Worm (Caenorhabditis elegans): ENCODE measurements around the gene F32H5.4.

F32H5.4 gene

ce11 chrV:13380178-13380577 is 19.8 kb downstream of the F32H5.4 start, which contains the start of gene ifbp-1:
Gene ifbp-1 (minus strand): TSS chrV:13380262.
- no peak for TF ChIP-seq nhr-12 (tag; optimal IDR thresholded peaks at IDR 0.05)
- no peak for TF ChIP-seq ceh-28 (tag; optimal IDR thresholded peaks at IDR 0.05)
- TF ChIP-seq nhr-28 (tag; optimal IDR thresholded peaks at IDR 0.05): no peak
- peak; percentile 96 for TF ChIP-seq nhr-25 (tag; optimal IDR thresholded peaks at IDR 0.05)
- TF ChIP-seq elt-3 (tag; optimal IDR thresholded peaks at IDR 0.05): peak in 1 of 3 experiments; percentile 67
- no peak for TF ChIP-seq pqm-1 (tag; optimal IDR thresholded peaks at IDR 0.05)
- peak; percentile 27 for TF ChIP-seq lsy-12 (tag; optimal IDR thresholded peaks at IDR 0.05)
- no peak for TF ChIP-seq nhr-77 (tag; optimal IDR thresholded peaks at IDR 0.05)
- peak; percentile 17 for TF ChIP-seq R02D3.7 (tag; optimal IDR thresholded peaks at IDR 0.05)
- TF ChIP-seq elt-1 (tag; optimal IDR thresholded peaks at IDR 0.05): peak; percentile 54
- no peak for TF ChIP-seq aly-2 (tag; optimal IDR thresholded peaks at IDR 0.05)
- no peak for TF ChIP-seq nfya-1 (tag; optimal IDR thresholded peaks at IDR 0.05; ENCODE audit: insufficient read depth)
- TF ChIP-seq lin-15B (tag; optimal IDR thresholded peaks at IDR 0.05): no peak
- peak; percentile 65 for TF ChIP-seq nhr-43 (tag; optimal IDR thresholded peaks at IDR 0.05; ENCODE audit: poor library complexity, severe bottlenecking)
- no peak for TF ChIP-seq eor-1 (tag; optimal IDR thresholded peaks at IDR 0.05)
- TF ChIP-seq fkh-2 (tag; optimal IDR thresholded peaks at IDR 0.05): no peak
- no peak for TF ChIP-seq sea-2 (GFP tag; optimal IDR thresholded peaks at IDR 0.05)
- TF ChIP-seq ceh-16 (tag; optimal IDR thresholded peaks at IDR 0.05): peak; percentile 36
- TF ChIP-seq skn-1 (tag; optimal IDR thresholded peaks at IDR 0.05): no peak
- peak; percentile 16 for TF ChIP-seq tbx-2 (tag; optimal IDR thresholded peaks at IDR 0.05)
- TF ChIP-seq ceh-82 (tag; optimal IDR thresholded peaks at IDR 0.05): no peak
- no peak for TF ChIP-seq ztf-11 (tag; optimal IDR thresholded peaks at IDR 0.05)
- TF ChIP-seq lin-39 (tag; optimal IDR thresholded peaks at IDR 0.05): no peak
- TF ChIP-seq nhr-11 (tag; optimal IDR thresholded peaks at IDR 0.05): no peak
- no peak for TF ChIP-seq ama-1 (optimal IDR thresholded peaks at IDR 0.05)
- TF ChIP-seq mdl-1 (tag; optimal IDR thresholded peaks at IDR 0.05): peak; percentile 26
- TF ChIP-seq nhr-23 (tag; optimal IDR thresholded peaks at IDR 0.05): peak; percentile 88
- no peak for TF ChIP-seq nhr-67 (tag; optimal IDR thresholded peaks at IDR 0.05)
- TF ChIP-seq fkh-10 (GFP tag; optimal IDR thresholded peaks at IDR 0.05): no peak
- no peak for TF ChIP-seq egl-27 (tag; optimal IDR thresholded peaks at IDR 0.05)
- TF ChIP-seq fos-1 (tag; optimal IDR thresholded peaks at IDR 0.05): no peak
- no peak for TF ChIP-seq unc-62 (GFP tag; optimal IDR thresholded peaks at IDR 0.05)
- no peak for TF ChIP-seq zag-1 (tag; optimal IDR thresholded peaks at IDR 0.05)
- TF ChIP-seq jun-1 (tag; optimal IDR thresholded peaks at IDR 0.05): peak; percentile 0
- TF ChIP-seq ztf-4 (tag; optimal IDR thresholded peaks at IDR 0.05): no peak

ce11 chrV:13380980-13381379 is 20.6 kb downstream of the F32H5.4 start, which contains the start of gene cpz-2:
Gene cpz-2 (plus strand): TSS chrV:13381189.
- TF ChIP-seq elt-2 (tag; optimal IDR thresholded peaks at IDR 0.05) (peak; percentile 85), ceh-82 (tag; optimal IDR thresholded peaks at IDR 0.05) (no peak), pha-4 (tag; optimal IDR thresholded peaks at IDR 0.05) (no peak), nhr-12 (tag; optimal IDR thresholded peaks at IDR 0.05) (no peak), pqm-1 (tag; optimal IDR thresholded peaks at IDR 0.05) (peak; percentile 44), egl-27 (tag; optimal IDR thresholded peaks at IDR 0.05) (no peak)

- TF ChIP-seq nhr-11 (tag; optimal IDR thresholded peaks at IDR 0.05) (no peak), ceh-9 (tag; optimal IDR thresholded peaks at IDR 0.05) (no peak), R02D3.7 (tag; optimal IDR thresholded peaks at IDR 0.05) (no peak), sea-2 (GFP tag; optimal IDR thresholded peaks at IDR 0.05) (no peak), egl-27 (tag; optimal IDR thresholded peaks at IDR 0.05) (no peak)
Observed at ce11 chrV:13385798-13386197, 25.4 kb downstream of the F32H5.4 start, which contains the start of gene gcy-34. Gene gcy-34 (minus strand): TSS chrV:13385898.

ce11 chrV:13387472-13387871 is 27.1 kb downstream of the F32H5.4 start:
- TF ChIP-seq hmg-11 (tag; optimal IDR thresholded peaks at IDR 0.05) (no peak), eor-1 (tag; optimal IDR thresholded peaks at IDR 0.05) (no peak), nfya-1 (tag; optimal IDR thresholded peaks at IDR 0.05; ENCODE audit: insufficient read depth) (no peak), lin-39 (tag; optimal IDR thresholded peaks at IDR 0.05) (no peak), elt-1 (tag; optimal IDR thresholded peaks at IDR 0.05) (no peak), aly-2 (tag; optimal IDR thresholded peaks at IDR 0.05) (no peak), snpc-4 (tag; optimal IDR thresholded peaks at IDR 0.05) (no peak), ama-1 (optimal IDR thresholded peaks at IDR 0.05) (no peak), nhr-76 (tag; optimal IDR thresholded peaks at IDR 0.05) (no peak), pqm-1 (tag; optimal IDR thresholded peaks at IDR 0.05) (no peak)
